In genomic region chr3L:11579919-11580318, dm6 we compare ENCODE assay signal across 1 fruit fly cellular context.
TF ChIP-seq lines count a peak whose summit lies in the region.

Gene CG43390, minus strand, starts transcription at chr3L:11579950.

TF ChIP-seq in whole organism, embryonic, 481 proteins besides CTCF, POLR2A, EP300 and RAD21 (continued from another document and continues in another):
- no peak for TF ChIP-seq D (optimal IDR thresholded peaks at IDR 0.05; lab: Kevin White, UChicago)
- no peak for TF ChIP-seq D (GFP tag; optimal IDR thresholded peaks at IDR 0.05; lab: Kevin White, UChicago)
- TF ChIP-seq caup (GFP tag; optimal IDR thresholded peaks at IDR 0.05; lab: Kevin White, UChicago; ENCODE audit: severe bottlenecking) = peak; percentile 94
- TF ChIP-seq CG10543 (GFP tag; optimal IDR thresholded peaks at IDR 0.05; lab: Kevin White, UChicago) = no peak
- TF ChIP-seq tna (GFP tag; IDR thresholded peaks at IDR 0.05; lab: Robert Waterston, UW; ENCODE audit: partially characterized antibody) = no peak
- no peak for TF ChIP-seq CG9727 (GFP tag; optimal IDR thresholded peaks at IDR 0.05; lab: Kevin White, UChicago)
- no peak for TF ChIP-seq cg (GFP tag; optimal IDR thresholded peaks at IDR 0.05; lab: Kevin White, UChicago)
- peak; percentile 40; the same call in 1 of the 3 replicates for TF ChIP-seq CG17361 (GFP tag; IDR thresholded peaks at IDR 0.05; lab: Robert Waterston, UW)
- no peak for TF ChIP-seq klu (GFP tag; IDR thresholded peaks at IDR 0.05; lab: Robert Waterston, UW)
- no peak for TF ChIP-seq jumu (GFP tag; optimal IDR thresholded peaks at IDR 0.05; lab: Kevin White, UChicago)
- TF ChIP-seq CG8944 (GFP tag; optimal IDR thresholded peaks at IDR 0.05; lab: Kevin White, UChicago) = no peak
- no peak for TF ChIP-seq trem (tag; optimal IDR thresholded peaks at IDR 0.05; lab: Kevin White, UChicago)
- TF ChIP-seq B-H1 (GFP tag; IDR thresholded peaks at IDR 0.05; lab: Robert Waterston, UW) = no peak
- no peak for TF ChIP-seq Med (GFP tag; lab: Kevin White, UChicago)
- TF ChIP-seq Oli (tag; optimal IDR thresholded peaks at IDR 0.05; lab: Kevin White, UChicago) = no peak
- TF ChIP-seq Hmr (GFP tag; optimal IDR thresholded peaks at IDR 0.05; lab: Kevin White, UChicago) = peak; percentile 86
- no peak for TF ChIP-seq CG11085 (GFP tag; IDR thresholded peaks at IDR 0.05; lab: Robert Waterston, UW)
- TF ChIP-seq CkIIα-i1 (GFP tag; IDR thresholded peaks at IDR 0.05; lab: Robert Waterston, UW) = no peak
- TF ChIP-seq ci (GFP tag; IDR thresholded peaks at IDR 0.05; lab: Robert Waterston, UW) = no peak
- TF ChIP-seq CG10147 (GFP tag; optimal IDR thresholded peaks at IDR 0.05; lab: Kevin White, UChicago) = peak; percentile 78
- no peak for TF ChIP-seq Sry-δ (GFP tag; optimal IDR thresholded peaks at IDR 0.05; lab: Kevin White, UChicago)
- TF ChIP-seq CG4820 (GFP tag; optimal IDR thresholded peaks at IDR 0.05; lab: Kevin White, UChicago) = no peak
- no peak for TF ChIP-seq bigmax (GFP tag; optimal IDR thresholded peaks at IDR 0.05; lab: Kevin White, UChicago)
- no peak for TF ChIP-seq CG11560 (tag; IDR thresholded peaks at IDR 0.05; lab: Robert Waterston, UW)
- no peak for TF ChIP-seq GATAe (GFP tag; conservative IDR thresholded peaks at IDR 0.05; lab: Robert Waterston, UW)
- TF ChIP-seq Mes4 (GFP tag; optimal IDR thresholded peaks at IDR 0.05; lab: Kevin White, UChicago) = no peak
- no peak for TF ChIP-seq HmgD (GFP tag; optimal IDR thresholded peaks at IDR 0.05; lab: Kevin White, UChicago)
- no peak for TF ChIP-seq pros (GFP tag; optimal IDR thresholded peaks at IDR 0.05; lab: Kevin White, UChicago)
- no peak for TF ChIP-seq Ssrp (tag; optimal IDR thresholded peaks at IDR 0.05; lab: Kevin White, UChicago)
- TF ChIP-seq unc-4 (GFP tag; IDR thresholded peaks at IDR 0.05; lab: Robert Waterston, UW; ENCODE audit: partially characterized antibody) = no peak
- TF ChIP-seq amos (GFP tag; IDR thresholded peaks at IDR 0.05; lab: Robert Waterston, UW; ENCODE audit: partially characterized antibody) = no peak
- no peak for TF ChIP-seq CG42726 (GFP tag; IDR thresholded peaks at IDR 0.05; lab: Robert Waterston, UW; ENCODE audit: partially characterized antibody)
- peak; percentile 37 for TF ChIP-seq Xrp1 (GFP tag; IDR thresholded peaks at IDR 0.05; lab: Robert Waterston, UW)
- TF ChIP-seq pfk (GFP tag; optimal IDR thresholded peaks at IDR 0.05; lab: Kevin White, UChicago) = no peak
- TF ChIP-seq abd-A (tag; optimal IDR thresholded peaks at IDR 0.05; lab: Kevin White, UChicago) = no peak
- TF ChIP-seq CG12391 (tag; optimal IDR thresholded peaks at IDR 0.05; lab: Kevin White, UChicago) = peak; percentile 5
- no peak for TF ChIP-seq ara (GFP tag; IDR thresholded peaks at IDR 0.05; lab: Robert Waterston, UW)
- no peak for TF ChIP-seq pita (GFP tag; optimal IDR thresholded peaks at IDR 0.05; lab: Kevin White, UChicago)
- no peak for TF ChIP-seq CG10431 (GFP tag; optimal IDR thresholded peaks at IDR 0.05; lab: Kevin White, UChicago)
- TF ChIP-seq Tbp (GFP tag; optimal IDR thresholded peaks at IDR 0.05; lab: Kevin White, UChicago) = no peak
- TF ChIP-seq CG14710 (tag; optimal IDR thresholded peaks at IDR 0.05; lab: Kevin White, UChicago) = no peak
- no peak for TF ChIP-seq CG8388 (GFP tag; optimal IDR thresholded peaks at IDR 0.05; lab: Kevin White, UChicago)
- no peak for TF ChIP-seq Taf1 (GFP tag; IDR thresholded peaks at IDR 0.05; lab: Robert Waterston, UW)
- TF ChIP-seq CG18262 (tag; optimal IDR thresholded peaks at IDR 0.05; lab: Kevin White, UChicago) = no peak
- peak; percentile 90 for TF ChIP-seq CG12769 (tag; optimal IDR thresholded peaks at IDR 0.05; lab: Kevin White, UChicago)
- TF ChIP-seq CG15601 (tag; optimal IDR thresholded peaks at IDR 0.05; lab: Kevin White, UChicago) = no peak
- TF ChIP-seq CrebB (tag; optimal IDR thresholded peaks at IDR 0.05; lab: Kevin White, UChicago) = peak; percentile 73
- no peak for TF ChIP-seq CG34224 (GFP tag; IDR thresholded peaks at IDR 0.05; lab: Robert Waterston, UW; ENCODE audit: partially characterized antibody)
- no peak for TF ChIP-seq Deaf1 (tag; optimal IDR thresholded peaks at IDR 0.05; lab: Kevin White, UChicago)
- peak; percentile 7 for TF ChIP-seq Bteb2 (GFP tag; optimal IDR thresholded peaks at IDR 0.05; lab: Kevin White, UChicago)
- no peak for TF ChIP-seq ssp (GFP tag; IDR thresholded peaks at IDR 0.05; lab: Robert Waterston, UW)
- no peak for TF ChIP-seq MBD-R2 (GFP tag; IDR thresholded peaks at IDR 0.05; lab: Robert Waterston, UW)
- no peak for TF ChIP-seq cato (GFP tag; optimal IDR thresholded peaks at IDR 0.05; lab: Kevin White, UChicago; ENCODE audit: borderline replicate concordance)
- no peak for TF ChIP-seq btn (GFP tag; optimal IDR thresholded peaks at IDR 0.05; lab: Kevin White, UChicago)
- no peak; the same call in 1 of the 2 replicates for TF ChIP-seq wdn (GFP tag; IDR thresholded peaks at IDR 0.05; lab: Robert Waterston, UW)
- TF ChIP-seq CG15696 (tag; optimal IDR thresholded peaks at IDR 0.05; lab: Kevin White, UChicago) = no peak
- no peak for TF ChIP-seq seq (GFP tag; IDR thresholded peaks at IDR 0.05; lab: Robert Waterston, UW)
- TF ChIP-seq insv (GFP tag; optimal IDR thresholded peaks at IDR 0.05; lab: Kevin White, UChicago) = peak in 1 of 2 experiments; percentile 45
- TF ChIP-seq CG2875 (GFP tag; optimal IDR thresholded peaks at IDR 0.05; lab: Kevin White, UChicago) = peak; percentile 7
- peak; percentile 87 for TF ChIP-seq Asciz (GFP tag; optimal IDR thresholded peaks at IDR 0.05; lab: Kevin White, UChicago)
- no peak for TF ChIP-seq ash1 (GFP tag; optimal IDR thresholded peaks at IDR 0.05; lab: Kevin White, UChicago)
- no peak for TF ChIP-seq gcm2 (GFP tag; optimal IDR thresholded peaks at IDR 0.05; lab: Kevin White, UChicago)
- TF ChIP-seq lola (GFP tag; optimal IDR thresholded peaks at IDR 0.05; lab: Kevin White, UChicago) = no peak
- no peak for TF ChIP-seq repo (GFP tag; optimal IDR thresholded peaks at IDR 0.05; lab: Kevin White, UChicago)
- no peak for TF ChIP-seq nerfin-2 (GFP tag; IDR thresholded peaks at IDR 0.05; lab: Robert Waterston, UW; ENCODE audit: partially characterized antibody)
- no peak for TF ChIP-seq pum (GFP tag; optimal IDR thresholded peaks at IDR 0.05; lab: Kevin White, UChicago)
- peak; percentile 53 for TF ChIP-seq CG6854 (GFP tag; optimal IDR thresholded peaks at IDR 0.05; lab: Kevin White, UChicago)
- no peak for TF ChIP-seq CG10979 (tag; optimal IDR thresholded peaks at IDR 0.05; lab: Kevin White, UChicago)
- TF ChIP-seq Kr (GFP tag; optimal IDR thresholded peaks at IDR 0.05; lab: Kevin White, UChicago) = no peak
- no peak for TF ChIP-seq CG4617 (GFP tag; optimal IDR thresholded peaks at IDR 0.05; lab: Kevin White, UChicago; ENCODE audit: borderline replicate concordance)
- TF ChIP-seq zf30C (GFP tag; optimal IDR thresholded peaks at IDR 0.05; lab: Kevin White, UChicago) = no peak
- TF ChIP-seq CG12299 (tag; optimal IDR thresholded peaks at IDR 0.05; lab: Kevin White, UChicago) = peak; percentile 69
- no peak for TF ChIP-seq fd96Cb (tag; optimal IDR thresholded peaks at IDR 0.05; lab: Kevin White, UChicago)
- TF ChIP-seq esg (GFP tag; conservative IDR thresholded peaks at IDR 0.05; lab: Robert Waterston, UW) = no peak
- no peak for TF ChIP-seq Fer2 (tag; optimal IDR thresholded peaks at IDR 0.05; lab: Kevin White, UChicago)
- TF ChIP-seq MTF-1 (GFP tag; optimal IDR thresholded peaks at IDR 0.05; lab: Kevin White, UChicago; ENCODE audit: borderline replicate concordance) = no peak
- no peak for TF ChIP-seq tin (GFP tag; optimal IDR thresholded peaks at IDR 0.05; lab: Kevin White, UChicago)
- no peak for TF ChIP-seq MESR4 (GFP tag; optimal IDR thresholded peaks at IDR 0.05; lab: Kevin White, UChicago)
- TF ChIP-seq CG1602 (GFP tag; optimal IDR thresholded peaks at IDR 0.05; lab: Kevin White, UChicago) = no peak
- no peak for TF ChIP-seq otp (GFP tag; IDR thresholded peaks at IDR 0.05; lab: Robert Waterston, UW)
- no peak; the same call in 2 of the 3 replicates for TF ChIP-seq C15 (GFP tag; IDR thresholded peaks at IDR 0.05; lab: Robert Waterston, UW)
- TF ChIP-seq tx (GFP tag; optimal IDR thresholded peaks at IDR 0.05; lab: Kevin White, UChicago) = no peak
- TF ChIP-seq CG5953 (GFP tag; IDR thresholded peaks at IDR 0.05; lab: Robert Waterston, UW) = no peak
- TF ChIP-seq CG10654 (GFP tag; optimal IDR thresholded peaks at IDR 0.05; lab: Kevin White, UChicago) = no peak
- TF ChIP-seq ro (GFP tag; IDR thresholded peaks at IDR 0.05; lab: Robert Waterston, UW) = no peak
- TF ChIP-seq CG12104 (GFP tag; optimal IDR thresholded peaks at IDR 0.05; lab: Kevin White, UChicago) = no peak
- no peak for TF ChIP-seq CG7271 (tag; optimal IDR thresholded peaks at IDR 0.05; lab: Kevin White, UChicago)
- TF ChIP-seq cad (GFP tag; optimal IDR thresholded peaks at IDR 0.05; lab: Kevin White, UChicago) = no peak
- TF ChIP-seq gro (GFP tag; optimal IDR thresholded peaks at IDR 0.05; lab: Kevin White, UChicago) = peak; percentile 59
- TF ChIP-seq CG7745 (tag; optimal IDR thresholded peaks at IDR 0.05; lab: Kevin White, UChicago) = no peak
- no peak for TF ChIP-seq CG17328 (GFP tag; IDR thresholded peaks at IDR 0.05; lab: Robert Waterston, UW)
- no peak for TF ChIP-seq crc (GFP tag; optimal IDR thresholded peaks at IDR 0.05; lab: Kevin White, UChicago)
- no peak for TF ChIP-seq CG31388 (GFP tag; optimal IDR thresholded peaks at IDR 0.05; lab: Kevin White, UChicago)
- TF ChIP-seq CG3726 (GFP tag; IDR thresholded peaks at IDR 0.05; lab: Robert Waterston, UW) = no peak
- TF ChIP-seq ham (GFP tag; IDR thresholded peaks at IDR 0.05; lab: Robert Waterston, UW) = no peak
- TF ChIP-seq Dfd (GFP tag; optimal IDR thresholded peaks at IDR 0.05; lab: Kevin White, UChicago) = no peak
- no peak for TF ChIP-seq hth (optimal IDR thresholded peaks at IDR 0.05; lab: Kevin White, UChicago)
- no peak for TF ChIP-seq ftz-f1 (GFP tag; optimal IDR thresholded peaks at IDR 0.05; lab: Kevin White, UChicago)
- no peak for TF ChIP-seq ranshi (GFP tag; IDR thresholded peaks at IDR 0.05; lab: Robert Waterston, UW)
- no peak for TF ChIP-seq en (GFP tag; optimal IDR thresholded peaks at IDR 0.05; lab: Kevin White, UChicago)
- TF ChIP-seq psq (GFP tag; optimal IDR thresholded peaks at IDR 0.05; lab: Kevin White, UChicago) = no peak
- no peak for TF ChIP-seq fd102C (GFP tag; optimal IDR thresholded peaks at IDR 0.05; lab: Kevin White, UChicago)
- no peak for TF ChIP-seq disco-r (GFP tag; optimal IDR thresholded peaks at IDR 0.05; lab: Kevin White, UChicago)
- no peak for TF ChIP-seq Ets65A (GFP tag; lab: Kevin White, UChicago)
- TF ChIP-seq wek (GFP tag; optimal IDR thresholded peaks at IDR 0.05; lab: Kevin White, UChicago) = peak; percentile 48
- no peak for TF ChIP-seq inv (GFP tag; IDR thresholded peaks at IDR 0.05; lab: Robert Waterston, UW; ENCODE audit: partially characterized antibody)
- TF ChIP-seq ewg (GFP tag; optimal IDR thresholded peaks at IDR 0.05; lab: Kevin White, UChicago) = no peak
- no peak for TF ChIP-seq CG9932 (GFP tag; IDR thresholded peaks at IDR 0.05; lab: Robert Waterston, UW)
- TF ChIP-seq CG7372 (GFP tag; IDR thresholded peaks at IDR 0.05; lab: Robert Waterston, UW) = no peak
- no peak for TF ChIP-seq CG16779 (GFP tag; IDR thresholded peaks at IDR 0.05; lab: Robert Waterston, UW)
- no peak for TF ChIP-seq dmrt99B (tag; optimal IDR thresholded peaks at IDR 0.05; lab: Kevin White, UChicago)
- no peak for TF ChIP-seq gsb-n (tag; optimal IDR thresholded peaks at IDR 0.05; lab: Kevin White, UChicago)
- TF ChIP-seq Nf-YB (GFP tag; optimal IDR thresholded peaks at IDR 0.05; lab: Kevin White, UChicago) = no peak
- TF ChIP-seq Fer1 (GFP tag; optimal IDR thresholded peaks at IDR 0.05; lab: Kevin White, UChicago) = peak; percentile 77
- TF ChIP-seq CG11723 (GFP tag; optimal IDR thresholded peaks at IDR 0.05; lab: Kevin White, UChicago) = no peak
- TF ChIP-seq run (tag; optimal IDR thresholded peaks at IDR 0.05; lab: Kevin White, UChicago) = no peak
- TF ChIP-seq az2 (GFP tag; optimal IDR thresholded peaks at IDR 0.05; lab: Kevin White, UChicago) = no peak
- TF ChIP-seq Dp (GFP tag; optimal IDR thresholded peaks at IDR 0.05; lab: Kevin White, UChicago) = no peak
- no peak for TF ChIP-seq CG2116 (GFP tag; optimal IDR thresholded peaks at IDR 0.05; lab: Kevin White, UChicago)
- TF ChIP-seq Meics (GFP tag; optimal IDR thresholded peaks at IDR 0.05; lab: Kevin White, UChicago) = no peak
- no peak for TF ChIP-seq CG14965 (GFP tag; optimal IDR thresholded peaks at IDR 0.05; lab: Kevin White, UChicago; ENCODE audit: borderline replicate concordance)
- no peak for TF ChIP-seq Hsf (GFP tag; optimal IDR thresholded peaks at IDR 0.05; lab: Kevin White, UChicago)
- TF ChIP-seq knrl (GFP tag; IDR thresholded peaks at IDR 0.05; lab: Robert Waterston, UW; ENCODE audit: partially characterized antibody) = no peak
- no peak for TF ChIP-seq Hr51 (GFP tag; optimal IDR thresholded peaks at IDR 0.05; lab: Kevin White, UChicago)
- no peak for TF ChIP-seq h (optimal IDR thresholded peaks at IDR 0.05; lab: Kevin White, UChicago)
- TF ChIP-seq Atf6 (GFP tag; IDR thresholded peaks at IDR 0.05; lab: Robert Waterston, UW) = peak; percentile 69
- peak; percentile 72 for TF ChIP-seq CG15269 (tag; optimal IDR thresholded peaks at IDR 0.05; lab: Kevin White, UChicago)
- TF ChIP-seq scrt (GFP tag; optimal IDR thresholded peaks at IDR 0.05; lab: Kevin White, UChicago) = peak; percentile 39
- peak; percentile 40 for TF ChIP-seq CG9817 (tag; optimal IDR thresholded peaks at IDR 0.05; lab: Kevin White, UChicago)
- no peak for TF ChIP-seq CG17802 (tag; optimal IDR thresholded peaks at IDR 0.05; lab: Kevin White, UChicago)
- no peak for TF ChIP-seq kni (GFP tag; optimal IDR thresholded peaks at IDR 0.05; lab: Kevin White, UChicago)
- TF ChIP-seq Doc2 (GFP tag; IDR thresholded peaks at IDR 0.05; lab: Robert Waterston, UW) = no peak
- TF ChIP-seq Gsc (GFP tag; IDR thresholded peaks at IDR 0.05; lab: Robert Waterston, UW) = no peak
- no peak for TF ChIP-seq Dad (GFP tag; optimal IDR thresholded peaks at IDR 0.05; lab: Kevin White, UChicago)
- no peak for TF ChIP-seq ap (GFP tag; IDR thresholded peaks at IDR 0.05; lab: Robert Waterston, UW)
- TF ChIP-seq chn (GFP tag; optimal IDR thresholded peaks at IDR 0.05; lab: Kevin White, UChicago) = no peak
- no peak for TF ChIP-seq CG4282 (GFP tag; optimal IDR thresholded peaks at IDR 0.05; lab: Kevin White, UChicago)
- peak; percentile 60 for TF ChIP-seq Fer3 (tag; optimal IDR thresholded peaks at IDR 0.05; lab: Kevin White, UChicago)
- peak; percentile 52 for TF ChIP-seq odd (GFP tag; optimal IDR thresholded peaks at IDR 0.05; lab: Kevin White, UChicago)
